Fruit fly (Drosophila melanogaster) Kc167 (cell line): Measurements from ENCODE around the gene CG15370.

Source experiments
- Myc ChIP-seq: fragments of >200 bp; optimal IDR thresholded peaks from 2 replicates; lab custom pipeline; 2017; ENCODE audit warnings: missing external identifiers
- Sin3A ChIP-seq: fragments of >200 bp; optimal IDR thresholded peaks from 2 replicates; lab custom pipeline; 2018; ENCODE audit warnings: missing external identifiers
- h ChIP-seq: fragments of >200 bp; optimal IDR thresholded peaks from 3 replicates; lab custom pipeline; 2018; ENCODE audit warnings: missing external identifiers
- insv ChIP-seq: fragments of >200 bp; optimal IDR thresholded peaks from 3 replicates; lab custom pipeline; 2018; ENCODE audit warnings: missing external identifiers
- psq ChIP-seq: fragments of >200 bp; optimal IDR thresholded peaks from 2 replicates; lab custom pipeline; 2017; ENCODE audit warnings: missing external identifiers

DNA sequence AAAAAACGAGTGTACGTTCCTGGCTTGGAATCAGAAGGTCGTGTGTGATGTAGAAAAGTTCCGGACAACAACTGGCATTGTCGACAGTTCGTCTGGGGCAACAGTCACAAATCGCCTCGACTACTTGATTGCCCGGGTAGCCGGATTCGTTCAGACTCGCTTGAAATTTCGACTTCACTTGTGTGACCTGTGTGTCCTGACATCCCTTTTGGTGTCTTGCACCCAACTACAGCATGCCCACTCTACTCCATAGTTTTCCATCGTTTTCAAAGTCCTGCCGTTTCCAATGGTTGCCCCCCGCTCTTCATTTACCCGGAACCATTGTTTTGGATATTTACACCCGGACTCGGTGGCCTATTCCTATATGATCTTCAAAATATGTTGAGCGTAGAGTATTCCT lies 42.4 kb downstream of the CG15370 start, which contains the start of gene Erk7:
- TF ChIP-seq insv (lab: Kevin White, UChicago) (no peak), Myc (lab: Kevin White, UChicago) (no peak), psq (lab: Kevin White, UChicago) (no peak), Sin3A (lab: Kevin White, UChicago) (no peak), h (lab: Kevin White, UChicago) (no peak)
